Fruit fly (Drosophila melanogaster) S2 (cell line): ENCODE results near the gene CG42359.
A peak's percentile ranks its signal among the peaks of the same experiment; 100 is the strongest.

Experiments
- CG8478 ChIP-seq: fragments of >200 bp; optimal IDR thresholded peaks from 2 replicates; lab custom pipeline; 2018
- CTCF ChIP-seq, 2 experiments: fragments of >200 bp; optimal IDR thresholded peaks; 2 replicates each; lab custom pipeline; 2018

The CG42359 gene

dm6 chr3R:19162135-19162616, at the start of gene CG42359, which contains the start of gene Nsun5:
TSS of gene CG42359 (minus strand) at chr3R:19162300.
TSS of gene Nsun5 (minus strand) at chr3R:19162300.
- TF ChIP-seq CTCF (optimal IDR thresholded peaks at IDR 0.05; lab: Kevin White, UChicago) (peak in 1 of 2 experiments; percentile 14), CG8478 (lab: Kevin White, UChicago) (no peak)

DNA sequence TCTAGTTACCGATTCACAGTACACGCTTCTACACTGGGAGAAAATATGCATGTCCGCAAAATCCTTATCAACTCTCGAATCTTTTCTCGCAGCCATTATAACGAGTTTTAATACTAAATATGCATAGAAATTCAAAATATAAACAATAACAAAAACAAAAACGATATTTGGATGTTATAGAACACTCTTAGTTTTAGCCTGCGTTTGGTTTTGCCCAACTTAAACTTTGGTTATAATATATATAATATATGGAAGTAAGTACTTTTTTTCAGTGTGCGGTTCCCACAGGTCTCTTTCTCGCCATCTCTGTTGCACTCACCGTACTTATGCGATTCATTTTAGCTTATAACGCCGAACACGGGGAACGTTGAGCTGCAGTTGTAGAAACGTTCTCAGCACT, 49.7 kb upstream of the CG42359 start, which contains the start of gene cry:
Gene cry, plus strand, starts transcription at position 377 of the 400 bp plus-strand sequence.
- TF ChIP-seq CTCF (optimal IDR thresholded peaks at IDR 0.05; lab: Kevin White, UChicago): no peak
- TF ChIP-seq CG8478 (lab: Kevin White, UChicago): no peak

DNA sequence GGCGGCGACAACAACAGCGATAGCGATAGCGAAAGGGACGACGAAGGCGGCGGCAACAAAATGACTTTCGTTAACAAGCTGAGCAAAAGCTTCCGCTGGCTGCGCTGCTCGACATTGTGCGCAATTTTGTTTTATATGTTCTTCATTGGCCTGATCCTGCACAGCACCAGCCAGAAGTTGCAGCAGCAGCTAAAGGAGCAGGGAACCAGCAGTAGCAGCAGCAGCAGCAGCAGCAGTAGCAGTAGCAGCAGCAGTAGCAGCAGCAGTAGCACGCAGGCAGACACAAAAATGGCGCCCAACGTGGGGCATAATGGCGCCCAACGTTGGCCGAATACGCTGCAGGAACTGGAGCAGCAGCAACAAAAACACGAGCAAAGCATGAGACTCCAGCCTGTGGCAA, 27.9 kb upstream of the CG42359 start:
- TF ChIP-seq CTCF (optimal IDR thresholded peaks at IDR 0.05; lab: Kevin White, UChicago): no peak
- no peak for TF ChIP-seq CG8478 (lab: Kevin White, UChicago)

dm6 chr3R:19187717-19188149, 25.6 kb upstream of the CG42359 start:
- TF ChIP-seq CTCF (optimal IDR thresholded peaks at IDR 0.05; lab: Kevin White, UChicago): no peak
- no peak for TF ChIP-seq CG8478 (lab: Kevin White, UChicago)

DNA sequence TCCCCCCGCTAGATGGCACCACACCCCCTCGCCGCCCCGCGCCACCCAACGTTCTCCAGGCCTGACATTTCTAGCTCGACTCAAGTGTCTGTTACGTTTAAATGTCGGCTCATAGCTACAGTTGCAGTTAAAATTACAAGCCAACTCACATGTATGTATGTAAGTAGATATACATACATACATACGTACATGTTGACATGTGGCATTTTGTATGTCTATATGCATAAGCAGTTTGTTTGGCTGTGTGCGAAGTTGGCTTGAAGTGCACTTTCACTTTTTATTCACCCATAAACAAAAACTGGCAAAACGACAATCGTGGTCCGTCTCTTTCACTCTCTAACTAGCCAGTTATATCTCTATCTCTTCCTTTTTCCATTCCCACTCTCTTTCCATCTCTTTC, 20.7 kb upstream of the CG42359 start:
- no peak for TF ChIP-seq CTCF (optimal IDR thresholded peaks at IDR 0.05; lab: Kevin White, UChicago)
- no peak for TF ChIP-seq CG8478 (lab: Kevin White, UChicago)

- TF ChIP-seq CG8478 (lab: Kevin White, UChicago) (no peak), CTCF (optimal IDR thresholded peaks at IDR 0.05; lab: Kevin White, UChicago) (no peak)
Observed at dm6 chr3R:19181214-19181613, 19.1 kb upstream of the CG42359 start.

- TF ChIP-seq CTCF (optimal IDR thresholded peaks at IDR 0.05; lab: Kevin White, UChicago): peak in 1 of 2 experiments; percentile 12
- no peak for TF ChIP-seq CG8478 (lab: Kevin White, UChicago)
Observed at dm6 chr3R:19180263-19180893, 18.3 kb upstream of the CG42359 start, which contains the start of the genes CG5555 and myd. TSS of gene CG5555 (minus strand) at chr3R:19180538. TSS of gene myd (plus strand) at chr3R:19180659.

DNA sequence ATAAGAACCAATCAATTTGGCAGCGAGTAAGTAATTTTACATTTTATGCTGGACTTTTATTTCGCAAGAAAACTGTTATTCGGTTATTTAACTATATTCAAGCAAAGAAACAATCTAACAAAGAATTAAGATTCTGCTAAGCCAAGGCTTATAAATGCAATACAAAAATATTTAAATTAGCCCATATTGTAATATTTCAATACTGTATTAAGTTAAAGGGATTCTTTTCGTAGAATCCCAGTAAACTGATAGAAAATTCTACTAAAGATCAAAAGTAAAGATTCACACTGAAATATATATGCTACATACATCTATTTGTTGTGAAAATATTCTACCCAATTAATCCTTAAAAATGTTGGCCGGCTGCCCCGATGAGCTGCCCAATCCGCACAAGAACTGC, 14.6 kb upstream of the CG42359 start, which contains the start of gene CG14282:
Gene CG14282, plus strand, starts transcription at position 301 of the 400 bp plus-strand sequence.
- TF ChIP-seq CTCF (optimal IDR thresholded peaks at IDR 0.05; lab: Kevin White, UChicago) (no peak), CG8478 (lab: Kevin White, UChicago) (no peak)

DNA sequence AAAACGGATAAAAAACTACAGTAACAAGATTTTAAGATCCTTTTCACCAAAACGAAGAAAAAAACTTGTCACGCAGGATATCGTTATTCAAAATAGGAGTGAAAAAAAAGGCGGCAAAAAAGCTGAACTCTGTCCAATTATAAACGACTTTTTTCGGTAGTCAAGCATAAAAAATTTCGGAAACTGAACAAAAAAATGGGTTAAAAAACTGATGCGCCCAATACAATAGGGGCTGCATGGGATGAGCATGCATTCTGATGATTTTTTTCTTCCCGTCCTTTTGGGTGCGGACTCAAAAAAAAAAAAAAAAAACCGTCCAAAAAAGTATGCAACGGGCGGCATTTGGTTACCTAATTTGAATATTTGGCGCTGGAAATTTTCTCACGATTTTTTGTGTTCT, 12.4 kb upstream of the CG42359 start:
- no peak for TF ChIP-seq CTCF (optimal IDR thresholded peaks at IDR 0.05; lab: Kevin White, UChicago)
- TF ChIP-seq CG8478 (lab: Kevin White, UChicago): no peak

- TF ChIP-seq CG8478 (lab: Kevin White, UChicago) (no peak), CTCF (optimal IDR thresholded peaks at IDR 0.05; lab: Kevin White, UChicago) (no peak)
Observed at dm6 chr3R:19167521-19167920, 5.4 kb upstream of the CG42359 start.

DNA sequence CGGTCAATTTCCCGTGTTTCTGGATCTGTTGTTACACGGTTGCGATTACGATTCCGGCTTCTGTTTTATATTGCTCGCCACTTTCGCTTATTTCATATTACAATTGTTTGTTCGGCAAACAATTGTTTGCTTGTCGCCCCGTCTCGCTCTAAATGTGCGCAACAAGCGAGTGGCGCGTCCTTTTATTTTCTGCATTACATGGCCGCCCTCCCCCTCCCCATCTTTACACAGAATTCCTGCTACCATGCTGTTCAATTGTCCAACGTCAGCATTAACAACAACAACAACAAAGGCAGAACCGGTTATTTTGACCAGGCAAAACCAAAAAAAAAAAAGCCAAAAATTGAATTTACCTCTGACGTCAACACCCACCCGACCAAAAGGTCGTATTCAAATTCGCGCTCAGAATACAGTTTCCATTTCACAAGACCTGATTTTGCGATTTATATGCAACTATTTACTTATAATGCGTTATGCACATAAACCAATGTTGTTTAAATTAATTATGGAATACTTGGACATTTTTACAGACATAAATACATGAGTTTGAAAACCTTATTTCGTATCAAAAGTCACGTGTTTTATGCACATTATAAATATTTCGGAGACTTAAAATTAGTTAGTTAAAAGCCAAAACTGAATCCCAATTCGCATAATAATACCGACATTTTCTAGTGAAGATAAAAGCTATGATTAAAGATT, 4.1 kb upstream of the CG42359 start:
- TF ChIP-seq CG8478 (lab: Kevin White, UChicago) (no peak), CTCF (optimal IDR thresholded peaks at IDR 0.05; lab: Kevin White, UChicago) (no peak)

- no peak for TF ChIP-seq CTCF (optimal IDR thresholded peaks at IDR 0.05; lab: Kevin White, UChicago)
- no peak for TF ChIP-seq CG8478 (lab: Kevin White, UChicago)
Observed at dm6 chr3R:19165620-19166055, 3.5 kb upstream of the CG42359 start.

dm6 chr3R:19164873-19165456, 2.9 kb upstream of the CG42359 start:
- TF ChIP-seq CG8478 (lab: Kevin White, UChicago): no peak
- TF ChIP-seq CTCF (optimal IDR thresholded peaks at IDR 0.05; lab: Kevin White, UChicago): no peak

DNA sequence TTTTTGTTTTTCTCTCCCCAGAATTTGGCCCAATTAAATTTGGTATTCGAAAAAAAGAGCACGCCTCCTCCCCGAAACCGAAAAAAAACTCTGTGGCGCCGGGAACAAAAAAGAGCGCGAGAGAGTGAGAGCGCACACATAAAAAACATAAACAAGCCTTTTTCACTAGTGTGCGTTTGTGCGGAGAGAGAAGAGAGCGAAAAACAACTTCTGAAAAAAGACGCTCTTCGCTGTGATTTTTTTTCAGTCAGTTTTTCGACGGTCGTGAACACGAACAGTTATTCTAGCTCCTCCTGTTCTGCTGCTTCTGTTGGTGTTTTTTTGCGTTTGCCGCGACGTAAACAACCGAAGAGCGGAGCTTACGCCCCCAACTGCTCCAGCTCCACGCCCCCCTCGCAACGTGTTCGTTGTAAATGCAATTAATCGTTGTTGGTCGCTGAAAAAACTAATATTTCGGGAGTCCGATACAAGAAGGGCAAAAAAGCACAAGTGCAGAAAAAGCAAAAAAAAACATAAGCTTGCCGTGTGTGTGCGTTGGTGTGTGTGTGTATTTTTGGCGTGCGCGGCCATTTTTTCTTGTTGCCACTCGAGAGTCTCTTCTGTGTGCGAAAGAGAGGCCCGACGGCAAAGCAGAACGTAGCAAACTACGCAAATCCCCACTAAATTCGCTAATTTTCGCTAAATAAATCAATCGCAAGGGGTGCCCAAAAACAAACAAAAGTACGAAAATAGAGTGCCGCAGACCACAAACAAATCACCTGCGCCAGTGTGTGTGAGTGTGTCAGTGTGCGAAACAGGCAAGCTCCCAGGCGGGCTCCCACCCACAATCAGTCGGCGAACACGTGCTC, 2.1 kb upstream of the CG42359 start, which contains the start of gene sqz:
Gene sqz, plus strand, starts transcription at position 240 of the 848 bp plus-strand sequence.
- TF ChIP-seq CG8478 (lab: Kevin White, UChicago): no peak
- TF ChIP-seq CTCF (optimal IDR thresholded peaks at IDR 0.05; lab: Kevin White, UChicago): no peak
